Fruit fly (Drosophila melanogaster) whole organism, adult: ENCODE measurements around the gene CG4998.

ENCODE experiments used
- CG12768 ChIP-seq: fragments of 200-800 bp; sonication (Bioruptor generic); optimal IDR thresholded peaks from 2 replicates; lab custom pipeline; 2017; ENCODE audit warnings: missing biosample characterization, missing genetic modification characterization, mild to moderate bottlenecking, moderate library complexity, missing genetic modification reagents
- CG14711 ChIP-seq: fragments of 200-800 bp; sonication (Bioruptor generic); optimal IDR thresholded peaks from 2 replicates; lab custom pipeline; 2018; ENCODE audit warnings: missing biosample characterization, mild to moderate bottlenecking, missing genetic modification characterization, moderate library complexity
- CG33017 ChIP-seq: fragments of 200-800 bp; sonication (Bioruptor generic); optimal IDR thresholded peaks from 2 replicates; lab custom pipeline; 2018; ENCODE audit warnings: missing biosample characterization, mild to moderate bottlenecking, missing genetic modification characterization, moderate library complexity
- CG5204 ChIP-seq: fragments of 200-800 bp; sonication (Bioruptor generic); optimal IDR thresholded peaks from 2 replicates; lab custom pipeline; 2016; ENCODE audit warnings: missing biosample characterization, missing genetic modification characterization
- Crg-1 ChIP-seq: fragments of 200-800 bp; sonication (Bioruptor generic); optimal IDR thresholded peaks from 2 replicates; lab custom pipeline; 2016; ENCODE audit warnings: missing biosample characterization, missing genetic modification characterization
- cnc ChIP-seq, 2 experiments: fragments of >200 bp; optimal IDR thresholded peaks; 2 replicates each; lab custom pipeline; 2017
- kay ChIP-seq: fragments of 200-800 bp; sonication (Bioruptor generic); peaks from one replicate; lab custom pipeline; 2016; ENCODE audit warnings: missing biosample characterization, missing genetic modification characterization, borderline replicate concordance
- ovo ChIP-seq: fragments of 200-800 bp; sonication (Bioruptor generic); optimal IDR thresholded peaks from 2 replicates; lab custom pipeline; 2016; ENCODE audit warnings: missing biosample characterization, missing genetic modification characterization
- tj ChIP-seq: fragments of 200-800 bp; sonication (Bioruptor generic); optimal IDR thresholded peaks from 3 replicates; lab custom pipeline; 2017; ENCODE audit warnings: missing biosample characterization, mild to moderate bottlenecking, missing genetic modification characterization, moderate library complexity

dm6 chr3L:16369526-16369925 is 30.7 kb downstream of the CG4998 start, which contains the start of gene CG18814:
- TF ChIP-seq cnc (optimal IDR thresholded peaks at IDR 0.05; lab: Kevin White, UChicago) = no peak
- no peak for TF ChIP-seq kay (GFP tag; lab: Kevin White, UChicago)
- no peak for TF ChIP-seq CG14711 (tag; lab: Kevin White, UChicago)
- no peak for TF ChIP-seq CG12768
- no peak for TF ChIP-seq ovo (GFP tag; lab: Kevin White, UChicago)
- no peak for TF ChIP-seq CG33017
- no peak for TF ChIP-seq CG5204
- TF ChIP-seq tj = no peak
- TF ChIP-seq Crg-1 (GFP tag; lab: Kevin White, UChicago) = no peak
